Fruit fly (Drosophila melanogaster) whole organism, embryonic: ENCODE data around the gene fru.

ENCODE experiments used
- Atf-2 ChIP-seq: fragments of 200-800 bp; sonication (Bioruptor generic); optimal IDR thresholded peaks from 2 replicates; lab custom pipeline; 2016; ENCODE audit warnings: missing biosample characterization, missing genetic modification characterization
- BtbVII ChIP-seq: fragments of 200-800 bp; sonication (Bioruptor generic); optimal IDR thresholded peaks from 3 replicates; lab custom pipeline; 2017; ENCODE audit warnings: missing biosample characterization, mild to moderate bottlenecking, missing genetic modification characterization
- CG10366 ChIP-seq: fragments of 200-800 bp; sonication (Bioruptor generic); IDR thresholded peaks from 2 replicates; pipeline ENCODE4 v1.3.6; 2022; ENCODE audit warnings: missing biosample characterization, missing genetic modification characterization
- CG11093 ChIP-seq: fragments of 200-800 bp; sonication (Bioruptor generic); IDR thresholded peaks from 3 replicates; pipeline ENCODE4 v1.3.6; 2022; ENCODE audit warnings: missing biosample characterization, missing genetic modification characterization
- CG11247 ChIP-seq: fragments of 200-800 bp; sonication (Bioruptor generic); IDR thresholded peaks from 2 replicates; pipeline ENCODE4 v1.3.6; 2022; ENCODE audit warnings: missing biosample characterization, missing genetic modification characterization
- CG12071 ChIP-seq: fragments of 200-800 bp; sonication (Bioruptor generic); optimal IDR thresholded peaks from 3 replicates; lab custom pipeline; 2018; ENCODE audit warnings: missing biosample characterization, mild to moderate bottlenecking, missing genetic modification characterization
- CG12104 ChIP-seq: fragments of 200-800 bp; sonication (Bioruptor generic); optimal IDR thresholded peaks from 3 replicates; lab custom pipeline; 2016; ENCODE audit warnings: missing biosample characterization, missing genetic modification characterization
- CG12236 ChIP-seq: fragments of 200-800 bp; sonication (Bioruptor generic); optimal IDR thresholded peaks from 2 replicates; lab custom pipeline; 2016; ENCODE audit warnings: missing biosample characterization, missing genetic modification characterization
- CG12391 ChIP-seq: fragments of 200-800 bp; sonication (Bioruptor generic); optimal IDR thresholded peaks from 3 replicates; lab custom pipeline; 2018; ENCODE audit warnings: missing biosample characterization, mild to moderate bottlenecking, missing genetic modification characterization, moderate library complexity
- CG13296 ChIP-seq: fragments of 200-800 bp; sonication (Bioruptor generic); optimal IDR thresholded peaks from 3 replicates; lab custom pipeline; 2018; ENCODE audit warnings: missing biosample characterization, mild to moderate bottlenecking, missing genetic modification characterization
- CG15011 ChIP-seq: fragments of 200-800 bp; sonication (Bioruptor generic); optimal IDR thresholded peaks from 3 replicates; lab custom pipeline; 2018; ENCODE audit warnings: missing biosample characterization, mild to moderate bottlenecking, missing genetic modification characterization
- CG1529 ChIP-seq: fragments of 200-800 bp; sonication (Bioruptor generic); optimal IDR thresholded peaks from 3 replicates; lab custom pipeline; 2018; ENCODE audit warnings: missing biosample characterization, missing genetic modification characterization
- CG17802 ChIP-seq: fragments of 200-800 bp; sonication (Bioruptor generic); optimal IDR thresholded peaks from 2 replicates; lab custom pipeline; 2018; ENCODE audit warnings: missing biosample characterization, mild to moderate bottlenecking, missing genetic modification characterization, moderate library complexity
- CG18011 ChIP-seq: fragments of 200-800 bp; sonication (Bioruptor generic); optimal IDR thresholded peaks from 2 replicates; lab custom pipeline; 2017; ENCODE audit warnings: missing biosample characterization, missing genetic modification characterization, mild to moderate bottlenecking, moderate library complexity, missing genotype
- CG18619 ChIP-seq: fragments of 200-800 bp; sonication (Bioruptor generic); optimal IDR thresholded peaks from 3 replicates; lab custom pipeline; 2017; ENCODE audit warnings: missing biosample characterization, mild to moderate bottlenecking, missing genetic modification characterization
- CG31388 ChIP-seq: fragments of 200-800 bp; sonication (Bioruptor generic); optimal IDR thresholded peaks from 2 replicates; lab custom pipeline; 2016; ENCODE audit warnings: missing biosample characterization, missing genetic modification characterization
- CG31441 ChIP-seq: fragments of 200-800 bp; sonication (Bioruptor generic); IDR thresholded peaks from 2 replicates; pipeline ENCODE4 v1.3.6; 2022; ENCODE audit warnings: missing biosample characterization, missing genetic modification characterization
- CG34224 ChIP-seq: fragments of 200-800 bp; sonication (Bioruptor generic); IDR thresholded peaks from 3 replicates; pipeline ENCODE4 v1.3.6; 2022; ENCODE audit warnings: missing biosample characterization, missing genetic modification characterization; ENCODE audit not compliant: partially characterized antibody
- CG34422 ChIP-seq: fragments of 200-800 bp; sonication (Bioruptor generic); IDR thresholded peaks from 3 replicates; pipeline ENCODE4 v1.3.6; 2022; ENCODE audit warnings: missing biosample characterization, missing genetic modification characterization
- CG6689 ChIP-seq: fragments of 200-800 bp; sonication (Bioruptor generic); IDR thresholded peaks from 2 replicates; pipeline ENCODE4 v1.3.6; 2022; ENCODE audit warnings: missing biosample characterization, missing genetic modification characterization
- CG6765 ChIP-seq: fragments of 200-800 bp; sonication (Bioruptor generic); optimal IDR thresholded peaks from 3 replicates; lab custom pipeline; 2017; ENCODE audit warnings: missing biosample characterization, mild to moderate bottlenecking, missing genetic modification characterization
- CG7963 ChIP-seq: fragments of 200-800 bp; sonication (Bioruptor generic); IDR thresholded peaks from 3 replicates; pipeline ENCODE4 v1.3.6; 2022; ENCODE audit warnings: missing biosample characterization, missing genetic modification characterization; ENCODE audit not compliant: partially characterized antibody
- CG8089 ChIP-seq: fragments of 200-800 bp; sonication (Bioruptor generic); optimal IDR thresholded peaks from 3 replicates; lab custom pipeline; 2016; ENCODE audit warnings: missing biosample characterization, missing genetic modification characterization
- Dbx ChIP-seq: fragments of 200-800 bp; sonication (Bioruptor generic); IDR thresholded peaks from 3 replicates; pipeline ENCODE4 v1.3.6; 2022; ENCODE audit warnings: missing biosample characterization, missing genetic modification characterization
- Dek ChIP-seq: fragments of 200-800 bp; sonication (Bioruptor generic); optimal IDR thresholded peaks from 3 replicates; lab custom pipeline; 2019; ENCODE audit warnings: missing biosample characterization, mild to moderate bottlenecking, missing genetic modification characterization, moderate library complexity
- Doc3 ChIP-seq: fragments of 200-800 bp; sonication (Bioruptor generic); IDR thresholded peaks from 3 replicates; pipeline ENCODE4 v1.3.6; 2022; ENCODE audit warnings: missing biosample characterization, missing genetic modification characterization; ENCODE audit not compliant: partially characterized antibody
- H2.0 ChIP-seq: fragments of 200-800 bp; sonication (Bioruptor generic); IDR thresholded peaks from 2 replicates; pipeline ENCODE4 v1.3.6; 2022; ENCODE audit warnings: missing biosample characterization, missing genetic modification characterization
- Med ChIP-seq: fragments of 200-800 bp; sonication (Bioruptor generic); peaks from one replicate; lab custom pipeline; 2016; ENCODE audit warnings: missing biosample characterization, missing genetic modification characterization, mild to moderate bottlenecking, inconsistent platforms, moderate library complexity
- Oli ChIP-seq: fragments of 200-800 bp; sonication (Bioruptor generic); optimal IDR thresholded peaks from 2 replicates; lab custom pipeline; 2018; ENCODE audit warnings: missing biosample characterization, mild to moderate bottlenecking, missing genetic modification characterization, moderate library complexity
- aop ChIP-seq: fragments of 200-800 bp; sonication (Bioruptor generic); IDR thresholded peaks from 2 replicates; pipeline ENCODE4 v1.3.6; 2022; ENCODE audit warnings: missing biosample characterization, missing genetic modification characterization
- bab2 ChIP-seq: fragments of 200-800 bp; sonication (Bioruptor generic); optimal IDR thresholded peaks from 2 replicates; lab custom pipeline; 2016; ENCODE audit warnings: missing biosample characterization, missing genetic modification characterization
- bsh ChIP-seq, 2 experiments: fragments of 200-800 bp; sonication (Bioruptor generic); optimal IDR thresholded peaks; 2 replicates each; lab custom pipeline; 2017 to 2018; ENCODE audit warnings: mild to moderate bottlenecking in 2 of 2, missing biosample characterization in 2 of 2, missing genetic modification characterization in 2 of 2, moderate library complexity in 1 of 2
- cas ChIP-seq: fragments of 200-800 bp; sonication (Bioruptor generic); IDR thresholded peaks from 2 replicates; pipeline ENCODE4 v1.3.6; 2022; ENCODE audit warnings: missing biosample characterization, missing genetic modification characterization
- dati ChIP-seq: fragments of 200-800 bp; sonication (Bioruptor generic); IDR thresholded peaks from 2 replicates; pipeline ENCODE4 v1.3.6; 2022; ENCODE audit warnings: missing biosample characterization, missing genetic modification characterization
- dimm ChIP-seq: fragments of 200-800 bp; sonication (Bioruptor generic); IDR thresholded peaks from 2 replicates; pipeline ENCODE4 v1.3.6; 2022; ENCODE audit warnings: missing biosample characterization, missing genetic modification characterization
- ewg ChIP-seq: fragments of 200-800 bp; sonication (Bioruptor generic); optimal IDR thresholded peaks from 3 replicates; lab custom pipeline; 2017; ENCODE audit warnings: mild to moderate bottlenecking, missing biosample characterization, missing genetic modification reagents, missing genetic modification characterization
- fd64A ChIP-seq: fragments of 200-800 bp; sonication (Bioruptor generic); optimal IDR thresholded peaks from 3 replicates; lab custom pipeline; 2018; ENCODE audit warnings: missing biosample characterization, mild to moderate bottlenecking, missing genetic modification characterization
- lab ChIP-seq: fragments of 200-800 bp; sonication (Bioruptor generic); optimal IDR thresholded peaks from 3 replicates; lab custom pipeline; 2017; ENCODE audit warnings: missing biosample characterization, missing genetic modification characterization, mild to moderate bottlenecking, moderate library complexity, missing genetic modification reagents
- pan ChIP-seq, 4 experiments: fragments of >200 bp in 3 of 4; fragments of 200-800 bp in 1 of 4; sonication (Bioruptor generic) in 1 of 4; optimal IDR thresholded peaks in 3 of 4; IDR thresholded peaks in 1 of 4; 2 replicates each; pipeline versions ENCODE4 v1.3.6 to Lab custom; 2017 to 2022; ENCODE audit warnings: missing biosample characterization in 2 of 4, missing genetic modification characterization in 2 of 4, mixed read lengths in 1 of 4
- phol ChIP-seq: fragments of 200-800 bp; sonication (Bioruptor generic); optimal IDR thresholded peaks from 3 replicates; lab custom pipeline; 2018; ENCODE audit warnings: missing biosample characterization, mild to moderate bottlenecking, missing genetic modification characterization, moderate library complexity
- pros ChIP-seq: fragments of 200-800 bp; sonication (Bioruptor generic); optimal IDR thresholded peaks from 3 replicates; lab custom pipeline; 2019; ENCODE audit warnings: missing biosample characterization, mild to moderate bottlenecking, missing genetic modification characterization, moderate library complexity
- rib ChIP-seq: fragments of 200-800 bp; sonication (Bioruptor generic); IDR thresholded peaks from 2 replicates; pipeline ENCODE4 v1.3.6; 2022; ENCODE audit warnings: missing biosample characterization, missing genetic modification characterization
- shn ChIP-seq: fragments of 200-800 bp; sonication (Bioruptor generic); optimal IDR thresholded peaks from 3 replicates; lab custom pipeline; 2016; ENCODE audit warnings: missing biosample characterization, missing genetic modification characterization
- slp2 ChIP-seq: fragments of 200-800 bp; sonication (Bioruptor generic); optimal IDR thresholded peaks from 2 replicates; lab custom pipeline; 2016; ENCODE audit warnings: missing biosample characterization, missing genetic modification characterization
- sr ChIP-seq: fragments of 200-800 bp; sonication (Bioruptor generic); IDR thresholded peaks from 3 replicates; pipeline ENCODE4 v1.3.6; 2022; ENCODE audit warnings: missing biosample characterization, missing genetic modification characterization
- sug ChIP-seq: fragments of 200-800 bp; optimal IDR thresholded peaks from 2 replicates; lab custom pipeline; 2019; ENCODE audit warnings: missing biosample characterization, mild to moderate bottlenecking, missing genetic modification characterization, moderate library complexity
- tap ChIP-seq: fragments of 200-800 bp; optimal IDR thresholded peaks from 3 replicates; lab custom pipeline; 2019; ENCODE audit warnings: missing biosample characterization, mild to moderate bottlenecking, missing genetic modification characterization, moderate library complexity
- tin ChIP-seq: fragments of 200-800 bp; sonication (Bioruptor generic); optimal IDR thresholded peaks from 3 replicates; lab custom pipeline; 2016; ENCODE audit warnings: missing biosample characterization, missing genetic modification characterization

fru gene

dm6 chr3R:18438827-18439717 is 106.3 kb downstream of the fru start (continued):
- TF ChIP-seq dimm (GFP tag; lab: Robert Waterston, UW) (no peak), CG17802 (tag; lab: Kevin White, UChicago) (no peak), CG12071 (GFP tag; lab: Kevin White, UChicago) (peak; percentile 58), pros (no peak), bab2 (GFP tag; lab: Kevin White, UChicago) (peak; percentile 65), CG12236 (GFP tag; lab: Kevin White, UChicago) (peak; percentile 37), pan (optimal IDR thresholded peaks at IDR 0.05; lab: Kevin White, UChicago) (no peak), pan (GFP tag; optimal IDR thresholded peaks at IDR 0.05 in 1 of 2, IDR thresholded peaks at IDR 0.05 in 1 of 2) (peak in 1 of 2 experiments; percentile 29), dati (GFP tag; lab: Robert Waterston, UW) (no peak), CG34224 (GFP tag; lab: Robert Waterston, UW) (no peak), bsh (GFP tag; optimal IDR thresholded peaks at IDR 0.05; lab: Kevin White, UChicago) (peak in 1 of 2 experiments; percentile 62), CG12391 (tag; lab: Kevin White, UChicago) (peak; percentile 52), Dek (tag; lab: Kevin White, UChicago) (peak; percentile 54), CG1529 (GFP tag; lab: Kevin White, UChicago) (peak; percentile 42), CG10366 (GFP tag; lab: Robert Waterston, UW) (no peak; the same call in 1 of the 2 replicates), sr (GFP tag; lab: Robert Waterston, UW) (peak; percentile 79), Dbx (GFP tag; lab: Robert Waterston, UW) (no peak), phol (tag; lab: Kevin White, UChicago) (peak; percentile 42), CG31388 (GFP tag; lab: Kevin White, UChicago) (no peak), Med (GFP tag; lab: Kevin White, UChicago) (peak; percentile 89), lab (GFP tag; lab: Kevin White, UChicago) (peak; percentile 74), CG34422 (GFP tag; lab: Robert Waterston, UW) (no peak), CG15011 (GFP tag; lab: Kevin White, UChicago) (peak; percentile 29), tap (tag; lab: Kevin White, UChicago) (no peak), CG7963 (GFP tag; lab: Robert Waterston, UW) (no peak), fd64A (GFP tag; lab: Kevin White, UChicago) (peak; percentile 78), CG13296 (GFP tag; lab: Kevin White, UChicago) (peak; percentile 73), CG18011 (GFP tag; lab: Kevin White, UChicago) (peak; percentile 3), CG31441 (0 out of 2 replicates have a peak, but pooled peaks have one; percentile 35), Oli (tag; lab: Kevin White, UChicago) (peak; percentile 64), cas (no peak), CG11093 (GFP tag; lab: Robert Waterston, UW) (no peak), CG8089 (peak; percentile 15), CG12104 (peak; percentile 59), Doc3 (no peak), sug (tag; lab: Kevin White, UChicago) (peak; percentile 60), rib (GFP tag; lab: Robert Waterston, UW) (peak; percentile 55; the same call in 1 of the 2 replicates), H2.0 (no peak), aop (GFP tag; lab: Robert Waterston, UW) (no peak), CG11247 (GFP tag; lab: Robert Waterston, UW) (peak; percentile 9; the same call in 1 of the 2 replicates), ewg (GFP tag; lab: Kevin White, UChicago) (no peak), tin (GFP tag; lab: Kevin White, UChicago) (no peak), CG18619 (GFP tag; lab: Kevin White, UChicago) (peak; percentile 31), BtbVII (GFP tag; lab: Kevin White, UChicago) (peak; percentile 57), CG6689 (GFP tag; lab: Robert Waterston, UW) (peak; percentile 41; the same call in 1 of the 2 replicates), CG6765 (GFP tag; lab: Kevin White, UChicago) (peak; percentile 34), Atf-2 (GFP tag; lab: Kevin White, UChicago) (no peak), shn (peak; percentile 22), slp2 (GFP tag; lab: Kevin White, UChicago) (peak; percentile 9)
